Fruit fly (Drosophila melanogaster): ENCODE data around the gene Jhbp2.

DNA sequence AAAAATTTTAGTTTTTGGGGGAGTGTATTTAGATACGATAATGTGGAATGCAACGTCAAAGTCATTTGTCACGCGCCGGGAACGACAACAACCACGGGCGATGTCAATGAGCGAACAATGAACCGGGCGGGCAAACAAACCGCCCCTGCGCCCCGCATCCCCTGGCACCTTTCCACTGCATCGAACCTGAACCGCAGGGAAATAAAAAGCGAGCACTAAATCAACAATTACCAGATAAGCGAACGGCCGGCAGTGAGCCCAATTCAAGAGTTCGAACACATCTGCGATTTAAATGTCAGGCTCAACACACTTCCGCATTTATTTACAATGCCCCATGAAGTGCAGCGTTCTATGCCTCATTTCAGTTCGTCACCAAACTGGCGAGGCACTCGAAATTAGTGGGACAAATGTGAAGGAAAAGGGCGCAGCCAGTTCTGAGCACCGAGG is 35.4 kb upstream of the Jhbp2 start:
- TF ChIP-seq CG11617 (GFP tag; optimal IDR thresholded peaks at IDR 0.05) (no peak), CG1620 (GFP tag; optimal IDR thresholded peaks at IDR 0.05) (no peak), CG5204 (GFP tag; optimal IDR thresholded peaks at IDR 0.05) (no peak), kay (GFP tag; ENCODE audit: borderline replicate concordance) (no peak), CG14711 (tag; optimal IDR thresholded peaks at IDR 0.05) (no peak)

All from whole organism, adult.